Fruit fly (Drosophila melanogaster) whole organism, wandering third instar larva: ENCODE data around the gene CG34012.

ENCODE experiments used
- Abd-B ChIP-seq: fragments of >200 bp; optimal IDR thresholded peaks from 2 replicates; lab custom pipeline; 2017; ENCODE audit warnings: missing biosample characterization, missing genetic modification characterization
- CG32264 ChIP-seq: fragments of 200-800 bp; sonication (Bioruptor generic); optimal IDR thresholded peaks from 2 replicates; lab custom pipeline; 2016; ENCODE audit warnings: missing biosample characterization, missing genetic modification characterization
- CrebA ChIP-seq: fragments of 200-800 bp; sonication (Bioruptor generic); optimal IDR thresholded peaks from 2 replicates; lab custom pipeline; 2016; ENCODE audit warnings: missing biosample characterization, mild to moderate bottlenecking, missing genetic modification characterization, borderline replicate concordance
- Dif ChIP-seq: fragments of 200-275, 200-300 bp; sonication (Bioruptor generic); optimal IDR thresholded peaks from 2 replicates; lab custom pipeline; 2018; ENCODE audit warnings: missing biosample characterization, missing genetic modification characterization; ENCODE audit not compliant: partially characterized antibody
- GATAd ChIP-seq: sonication (Bioruptor generic); optimal IDR thresholded peaks from 2 replicates; lab custom pipeline; 2016; ENCODE audit warnings: missing biosample characterization, missing genetic modification characterization
- HLH106 ChIP-seq: fragments of 200-800 bp; optimal IDR thresholded peaks from 3 replicates; lab custom pipeline; 2019; ENCODE audit warnings: missing biosample characterization, mild to moderate bottlenecking, missing genetic modification characterization, moderate library complexity
- Hnf4 ChIP-seq: fragments of 200-800 bp; sonication (Bioruptor generic); optimal IDR thresholded peaks from 2 replicates; lab custom pipeline; 2016; ENCODE audit warnings: missing biosample characterization, mild to moderate bottlenecking, missing genetic modification characterization
- Hr78 ChIP-seq: fragments of >200 bp; optimal IDR thresholded peaks from 2 replicates; lab custom pipeline; 2017; ENCODE audit warnings: missing biosample characterization, missing genetic modification characterization
- Hr83 ChIP-seq: fragments of 200-300 bp; sonication (Bioruptor generic); optimal IDR thresholded peaks from 2 replicates; lab custom pipeline; 2016; ENCODE audit warnings: missing biosample characterization, mild to moderate bottlenecking, missing genetic modification characterization, moderate library complexity; ENCODE audit not compliant: poor library complexity, severe bottlenecking
- Jra ChIP-seq: sonication (Bioruptor generic); optimal IDR thresholded peaks from 2 replicates; lab custom pipeline; 2016; ENCODE audit warnings: missing biosample characterization, missing genetic modification characterization
- Mio ChIP-seq: sonication (Bioruptor generic); optimal IDR thresholded peaks from 2 replicates; lab custom pipeline; 2016; ENCODE audit warnings: missing biosample characterization, missing genetic modification characterization
- Myc ChIP-seq: fragments of >200 bp; optimal IDR thresholded peaks from 2 replicates; lab custom pipeline; 2017
- N ChIP-seq: fragments of >200 bp; optimal IDR thresholded peaks from 2 replicates; lab custom pipeline; 2018; ENCODE audit warnings: missing biosample characterization, missing external identifiers, missing genetic modification characterization
- OdsH ChIP-seq: fragments of 200-800 bp; sonication (Bioruptor generic); optimal IDR thresholded peaks from 2 replicates; lab custom pipeline; 2016; ENCODE audit warnings: missing biosample characterization, mild to moderate bottlenecking, missing genetic modification characterization
- Rel ChIP-seq, 2 experiments: fragments of 200-800 bp; sonication (Bioruptor generic) in 1 of 2; optimal IDR thresholded peaks; 2 replicates in 1 of 2; 3 replicates in 1 of 2; lab custom pipeline; 2016 to 2019; ENCODE audit warnings: mild to moderate bottlenecking in 2 of 2, missing biosample characterization in 2 of 2, missing genetic modification characterization in 2 of 2, moderate library complexity in 1 of 2
- Sp1 ChIP-seq: fragments of 200-800 bp; sonication (Bioruptor generic); optimal IDR thresholded peaks from 3 replicates; lab custom pipeline; 2019; ENCODE audit warnings: missing biosample characterization, mild to moderate bottlenecking, missing genetic modification characterization, moderate library complexity
- Vsx2 ChIP-seq: fragments of 200-300, 225-300 bp; sonication (Bioruptor generic); optimal IDR thresholded peaks from 2 replicates; lab custom pipeline; 2018; ENCODE audit warnings: missing biosample characterization, missing genetic modification characterization; ENCODE audit not compliant: partially characterized antibody
- br ChIP-seq: fragments of 200-800 bp; sonication (Bioruptor generic); optimal IDR thresholded peaks from 2 replicates; lab custom pipeline; 2016; ENCODE audit warnings: missing biosample characterization, missing genetic modification characterization
- dl ChIP-seq, 2 experiments: fragments of 175-275, 200-275 bp in 1 of 2; fragments of 200-275 bp in 1 of 2; sonication (Bioruptor generic); optimal IDR thresholded peaks; lab custom pipeline; 2018; ENCODE audit warnings: mild to moderate bottlenecking in 2 of 2, missing biosample characterization in 2 of 2, missing genetic modification characterization in 2 of 2, moderate library complexity in 2 of 2; ENCODE audit not compliant: partially characterized antibody in 2 of 2, insufficient read depth in 1 of 2
- ey ChIP-seq: fragments of 200-800 bp; sonication (Bioruptor generic); optimal IDR thresholded peaks from 2 replicates; lab custom pipeline; 2016; ENCODE audit warnings: missing biosample characterization, missing genetic modification characterization
- foxo ChIP-seq, 2 experiments: fragments of 200-800 bp; sonication (Bioruptor generic); optimal IDR thresholded peaks; 2 replicates in 1 of 2; 3 replicates in 1 of 2; lab custom pipeline; 2016 to 2017; ENCODE audit warnings: missing biosample characterization in 2 of 2, missing genetic modification characterization in 2 of 2
- fru ChIP-seq: fragments of 200-800 bp; sonication (Bioruptor generic); optimal IDR thresholded peaks from 3 replicates; lab custom pipeline; 2016; ENCODE audit warnings: missing biosample characterization, mild to moderate bottlenecking, missing genetic modification characterization
- jim ChIP-seq: fragments of 175-275, 200-325 bp; sonication (Bioruptor generic); optimal IDR thresholded peaks from 2 replicates; lab custom pipeline; 2016; ENCODE audit warnings: missing biosample characterization, mild to moderate bottlenecking, missing genetic modification characterization
- lola ChIP-seq: fragments of >200 bp; optimal IDR thresholded peaks from 2 replicates; lab custom pipeline; 2017; ENCODE audit warnings: missing biosample characterization, missing genetic modification characterization
- psq ChIP-seq: fragments of 200-800 bp; sonication (Bioruptor generic); optimal IDR thresholded peaks from 3 replicates; lab custom pipeline; 2017; ENCODE audit warnings: missing biosample characterization, mild to moderate bottlenecking, missing genetic modification characterization, moderate library complexity
- rgr ChIP-seq: fragments of 200-800 bp; sonication (Bioruptor generic); optimal IDR thresholded peaks from 3 replicates; lab custom pipeline; 2016; ENCODE audit warnings: missing biosample characterization, mild to moderate bottlenecking, missing genetic modification characterization
- sv ChIP-seq: fragments of 200-800 bp; sonication (Bioruptor generic); optimal IDR thresholded peaks from 3 replicates; lab custom pipeline; 2016; ENCODE audit warnings: missing biosample characterization, missing genetic modification characterization
- tai ChIP-seq: sonication (Bioruptor generic); optimal IDR thresholded peaks from 2 replicates; lab custom pipeline; 2016; ENCODE audit warnings: missing biosample characterization, missing genetic modification characterization
- usp ChIP-seq: fragments of >200 bp; optimal IDR thresholded peaks from 2 replicates; lab custom pipeline; 2017; ENCODE audit warnings: missing biosample characterization, missing genetic modification characterization
- woc ChIP-seq: sonication (Bioruptor generic); optimal IDR thresholded peaks from 2 replicates; lab custom pipeline; 2016; ENCODE audit warnings: missing biosample characterization, mild to moderate bottlenecking, missing genetic modification characterization

Gene CG34012

dm6 chr3L:11112427-11112826 is 3.1 kb upstream of the CG34012 start:
- no peak for TF ChIP-seq fru (GFP tag; lab: Kevin White, UChicago)
- no peak for TF ChIP-seq Dif (GFP tag; lab: Kevin White, UChicago)
- no peak for TF ChIP-seq Mio (GFP tag; lab: Kevin White, UChicago)
- TF ChIP-seq jim (GFP tag; lab: Kevin White, UChicago) = no peak
- no peak for TF ChIP-seq N (GFP tag; lab: Kevin White, UChicago)
- no peak for TF ChIP-seq dl (GFP tag; optimal IDR thresholded peaks at IDR 0.05; lab: Kevin White, UChicago; ENCODE audit: insufficient read depth in 1 of 2, partially characterized antibody in 2 of 2)
- no peak for TF ChIP-seq GATAd (GFP tag; lab: Kevin White, UChicago)
- TF ChIP-seq rgr (GFP tag; lab: Kevin White, UChicago) = no peak
- TF ChIP-seq HLH106 = no peak
- TF ChIP-seq Abd-B = no peak
- TF ChIP-seq br = no peak

- TF ChIP-seq rgr (GFP tag; lab: Kevin White, UChicago) (no peak), jim (GFP tag; lab: Kevin White, UChicago) (no peak)
Measured at dm6 chr3L:11107935-11108334, 1.4 kb downstream of the CG34012 start, which contains the start of gene CG12522. TSS of gene CG12522 (plus strand) at chr3L:11108235.

dm6 chr3L:11107432-11107831 is 1.9 kb downstream of the CG34012 start, which contains the start of gene CG32073:
TSS of gene CG32073 (minus strand) at chr3L:11107582.
- no peak for TF ChIP-seq Jra (GFP tag; lab: Kevin White, UChicago)
- no peak for TF ChIP-seq N (GFP tag; lab: Kevin White, UChicago)
- no peak for TF ChIP-seq dl (GFP tag; optimal IDR thresholded peaks at IDR 0.05; lab: Kevin White, UChicago; ENCODE audit: insufficient read depth in 1 of 2, partially characterized antibody in 2 of 2)
- no peak for TF ChIP-seq Abd-B
- no peak for TF ChIP-seq CrebA (GFP tag; lab: Kevin White, UChicago)
- TF ChIP-seq Rel (GFP tag; optimal IDR thresholded peaks at IDR 0.05; lab: Kevin White, UChicago) = no peak
- TF ChIP-seq Rel (tag; optimal IDR thresholded peaks at IDR 0.05; lab: Kevin White, UChicago) = no peak
- no peak for TF ChIP-seq sv
- TF ChIP-seq br = no peak
- TF ChIP-seq rgr (GFP tag; lab: Kevin White, UChicago) = no peak
- TF ChIP-seq Dif (GFP tag; lab: Kevin White, UChicago) = no peak
- TF ChIP-seq usp = no peak
- no peak for TF ChIP-seq Hnf4 (GFP tag; lab: Kevin White, UChicago)
- TF ChIP-seq Sp1 = no peak
- TF ChIP-seq, all 38 proteins: peak for 0

dm6 chr3L:11103773-11104172 is 5.5 kb downstream of the CG34012 start, which contains the start of gene CG32071:
TSS of gene CG32071 (minus strand) at chr3L:11103873.
- TF ChIP-seq OdsH (GFP tag; lab: Kevin White, UChicago) = no peak
- TF ChIP-seq Vsx2 = no peak

dm6 chr3L:11102930-11103329 is 6.4 kb downstream of the CG34012 start, which contains the start of gene Elo68alpha:
TSS of gene Elo68alpha (minus strand) at chr3L:11103030.
- TF ChIP-seq Myc (lab: Kevin White, UChicago) (no peak), Abd-B (no peak), rgr (GFP tag; lab: Kevin White, UChicago) (no peak), tai (no peak), Rel (GFP tag; optimal IDR thresholded peaks at IDR 0.05; lab: Kevin White, UChicago) (no peak), Rel (tag; optimal IDR thresholded peaks at IDR 0.05; lab: Kevin White, UChicago) (no peak), CG32264 (GFP tag; lab: Kevin White, UChicago) (no peak), usp (no peak), Hr83 (GFP tag; lab: Kevin White, UChicago) (no peak), foxo (GFP tag; optimal IDR thresholded peaks at IDR 0.05; lab: Kevin White, UChicago) (no peak), psq (GFP tag; lab: Kevin White, UChicago) (no peak)

dm6 chr3L:11101598-11101997 is 7.7 kb downstream of the CG34012 start, which contains the start of gene Elo68beta:
TSS of gene Elo68beta (minus strand) at chr3L:11101698.
- TF ChIP-seq Dif (GFP tag; lab: Kevin White, UChicago) (no peak), CrebA (GFP tag; lab: Kevin White, UChicago) (no peak), GATAd (GFP tag; lab: Kevin White, UChicago) (no peak), rgr (GFP tag; lab: Kevin White, UChicago) (no peak), lola (no peak), foxo (GFP tag; optimal IDR thresholded peaks at IDR 0.05; lab: Kevin White, UChicago) (no peak), Myc (lab: Kevin White, UChicago) (no peak), fru (GFP tag; lab: Kevin White, UChicago) (no peak), ey (GFP tag; lab: Kevin White, UChicago) (no peak), woc (GFP tag; lab: Kevin White, UChicago) (no peak), Hr78 (GFP tag; lab: Kevin White, UChicago) (no peak), br (no peak)
